Fruit fly (Drosophila melanogaster) whole organism, embryonic: ENCODE measurements around the gene Dyrk3.

Experiments
- ATbp ChIP-seq: fragments of 200-800 bp; sonication (Bioruptor generic); optimal IDR thresholded peaks from 2 replicates; lab custom pipeline; 2017; ENCODE audit warnings: missing biosample characterization, mild to moderate bottlenecking, missing genetic modification characterization, missing genetic modification reagents
- Adf1 ChIP-seq: fragments of 200-800 bp; sonication (Bioruptor generic); IDR thresholded peaks from 2 replicates; pipeline ENCODE4 v1.3.6; 2022; ENCODE audit warnings: missing biosample characterization, missing genetic modification characterization
- Bgb ChIP-seq: fragments of 200-800 bp; sonication (Bioruptor generic); IDR thresholded peaks from 2 replicates; pipeline ENCODE4 v1.3.6; 2022; ENCODE audit warnings: missing biosample characterization, missing genetic modification characterization; ENCODE audit not compliant: partially characterized antibody
- C15 ChIP-seq: fragments of 200-800 bp; sonication (Bioruptor generic); IDR thresholded peaks from 3 replicates; pipeline ENCODE4 v1.3.6; 2022; ENCODE audit warnings: missing biosample characterization, missing genetic modification characterization
- CG10654 ChIP-seq: fragments of 200-800 bp; sonication (Bioruptor generic); optimal IDR thresholded peaks from 2 replicates; lab custom pipeline; 2016; ENCODE audit warnings: missing biosample characterization, missing genetic modification characterization
- CG11398 ChIP-seq: fragments of 200-800 bp; sonication (Bioruptor generic); optimal IDR thresholded peaks from 2 replicates; lab custom pipeline; 2016; ENCODE audit warnings: missing biosample characterization, missing genetic modification characterization
- CG12299 ChIP-seq: fragments of 200-800 bp; sonication (Bioruptor generic); optimal IDR thresholded peaks from 2 replicates; lab custom pipeline; 2018; ENCODE audit warnings: missing biosample characterization, mild to moderate bottlenecking, missing genetic modification characterization
- CG15479 ChIP-seq: fragments of 200-800 bp; sonication (Bioruptor generic); optimal IDR thresholded peaks from 3 replicates; lab custom pipeline; 2019; ENCODE audit warnings: missing biosample characterization, mild to moderate bottlenecking, missing genetic modification characterization, moderate library complexity
- CG15514 ChIP-seq: fragments of 200-800 bp; sonication (Bioruptor generic); optimal IDR thresholded peaks from 3 replicates; lab custom pipeline; 2017; ENCODE audit warnings: missing biosample characterization, missing genetic modification characterization, mild to moderate bottlenecking, moderate library complexity, missing genetic modification reagents
- CG1603 ChIP-seq: fragments of 200-800 bp; sonication (Bioruptor generic); optimal IDR thresholded peaks from 2 replicates; lab custom pipeline; 2019; ENCODE audit warnings: missing biosample characterization, mild to moderate bottlenecking, missing genetic modification characterization, moderate library complexity
- CG18011 ChIP-seq: fragments of 200-800 bp; sonication (Bioruptor generic); optimal IDR thresholded peaks from 2 replicates; lab custom pipeline; 2017; ENCODE audit warnings: missing biosample characterization, missing genetic modification characterization, mild to moderate bottlenecking, moderate library complexity, missing genotype
- CG18262 ChIP-seq: fragments of 200-800 bp; optimal IDR thresholded peaks from 3 replicates; lab custom pipeline; 2019; ENCODE audit warnings: missing biosample characterization, mild to moderate bottlenecking, missing genetic modification characterization, moderate library complexity
- CG1832 ChIP-seq: fragments of 200-800 bp; sonication (Bioruptor generic); optimal IDR thresholded peaks from 2 replicates; lab custom pipeline; 2017; ENCODE audit warnings: missing biosample characterization, mild to moderate bottlenecking, missing genetic modification characterization, inconsistent platforms
- CG18764 ChIP-seq: fragments of 200-800 bp; sonication (Bioruptor generic); optimal IDR thresholded peaks from 3 replicates; lab custom pipeline; 2016; ENCODE audit warnings: missing biosample characterization, missing genetic modification characterization
- CG2116 ChIP-seq: fragments of 200-800 bp; sonication (Bioruptor generic); optimal IDR thresholded peaks from 3 replicates; lab custom pipeline; 2018; ENCODE audit warnings: missing biosample characterization, mild to moderate bottlenecking, missing genetic modification characterization
- CG2129 ChIP-seq: fragments of 200-800 bp; sonication (Bioruptor generic); IDR thresholded peaks from 2 replicates; pipeline ENCODE4 v1.3.6; 2022; ENCODE audit warnings: missing biosample characterization, missing genetic modification characterization; ENCODE audit not compliant: partially characterized antibody
- CG30020 ChIP-seq: fragments of 200-800 bp; optimal IDR thresholded peaks from 2 replicates; lab custom pipeline; 2019; ENCODE audit warnings: missing biosample characterization, mild to moderate bottlenecking, missing genetic modification characterization, moderate library complexity
- CG3726 ChIP-seq: fragments of 200-800 bp; sonication (Bioruptor generic); IDR thresholded peaks from 3 replicates; pipeline ENCODE4, ENCODE4 v1.3.6; 2022; ENCODE audit warnings: missing biosample characterization, missing genetic modification characterization
- CG6654 ChIP-seq: fragments of 200-800 bp; sonication (Bioruptor generic); optimal IDR thresholded peaks from 2 replicates; lab custom pipeline; 2017; ENCODE audit warnings: missing biosample characterization, mild to moderate bottlenecking, missing genetic modification characterization
- CG7271 ChIP-seq: fragments of 200-800 bp; sonication (Bioruptor generic); optimal IDR thresholded peaks from 2 replicates; lab custom pipeline; 2018; ENCODE audit warnings: missing biosample characterization, mild to moderate bottlenecking, missing genetic modification characterization, moderate library complexity
- CG7357 ChIP-seq: fragments of 200-800 bp; sonication (Bioruptor generic); IDR thresholded peaks from 3 replicates; pipeline ENCODE4 v1.3.6; 2022; ENCODE audit warnings: missing biosample characterization, missing genetic modification characterization
- CG7372 ChIP-seq: fragments of 200-800 bp; sonication (Bioruptor generic); IDR thresholded peaks from 2 replicates; pipeline ENCODE4 v1.3.6; 2022; ENCODE audit warnings: missing biosample characterization, missing genetic modification characterization
- CrebB ChIP-seq: fragments of 200-800 bp; sonication (Bioruptor generic); optimal IDR thresholded peaks from 3 replicates; lab custom pipeline; 2018; ENCODE audit warnings: missing biosample characterization, mild to moderate bottlenecking, missing genetic modification characterization
- Deaf1 ChIP-seq: fragments of 200-800 bp; optimal IDR thresholded peaks from 3 replicates; lab custom pipeline; 2019; ENCODE audit warnings: missing biosample characterization, mild to moderate bottlenecking, missing genetic modification characterization, moderate library complexity
- Drgx ChIP-seq: fragments of 200-800 bp; sonication (Bioruptor generic); IDR thresholded peaks from 2 replicates; pipeline ENCODE4 v1.3.6; 2022; ENCODE audit warnings: missing biosample characterization, missing genetic modification characterization
- HmgZ ChIP-seq: fragments of 200-800 bp; sonication (Bioruptor generic); optimal IDR thresholded peaks from 2 replicates; lab custom pipeline; 2018; ENCODE audit warnings: missing biosample characterization, mild to moderate bottlenecking, missing genetic modification characterization
- Hsf ChIP-seq: fragments of 200-800 bp; sonication (Bioruptor generic); optimal IDR thresholded peaks from 3 replicates; lab custom pipeline; 2016; ENCODE audit warnings: missing biosample characterization, missing genetic modification characterization
- Meics ChIP-seq: fragments of 200-800 bp; sonication (Bioruptor generic); optimal IDR thresholded peaks from 2 replicates; lab custom pipeline; 2017; ENCODE audit warnings: missing biosample characterization, mild to moderate bottlenecking, missing genetic modification characterization
- Mrtf ChIP-seq: fragments of 200-800 bp; sonication (Bioruptor generic); IDR thresholded peaks from 3 replicates; pipeline ENCODE4 v1.3.6; 2022; ENCODE audit warnings: missing biosample characterization, missing genetic modification characterization
- Pdp1 ChIP-seq, 2 experiments: fragments of 200-800 bp; sonication (Bioruptor generic); optimal IDR thresholded peaks; 3 replicates each; lab custom pipeline; 2016; ENCODE audit warnings: missing biosample characterization in 2 of 2, missing genetic modification characterization in 2 of 2, mild to moderate bottlenecking in 1 of 2, moderate library complexity in 1 of 2
- Scr ChIP-seq: fragments of 200-800 bp; sonication (Bioruptor generic); IDR thresholded peaks from 2 replicates; pipeline ENCODE4 v1.3.6; 2022; ENCODE audit warnings: missing biosample characterization, missing genetic modification characterization; ENCODE audit not compliant: partially characterized antibody
- aop ChIP-seq: fragments of 200-800 bp; sonication (Bioruptor generic); IDR thresholded peaks from 2 replicates; pipeline ENCODE4 v1.3.6; 2022; ENCODE audit warnings: missing biosample characterization, missing genetic modification characterization
- btn ChIP-seq: fragments of 200-800 bp; sonication (Bioruptor generic); optimal IDR thresholded peaks from 2 replicates; lab custom pipeline; 2016; ENCODE audit warnings: missing biosample characterization, missing genetic modification characterization
- chn ChIP-seq: fragments of 200-800 bp; sonication (Bioruptor generic); optimal IDR thresholded peaks from 2 replicates; lab custom pipeline; 2016; ENCODE audit warnings: missing biosample characterization, missing genetic modification characterization
- dimm ChIP-seq: fragments of 200-800 bp; sonication (Bioruptor generic); IDR thresholded peaks from 2 replicates; pipeline ENCODE4 v1.3.6; 2022; ENCODE audit warnings: missing biosample characterization, missing genetic modification characterization
- disco-r ChIP-seq: fragments of 200-800 bp; sonication (Bioruptor generic); optimal IDR thresholded peaks from 2 replicates; lab custom pipeline; 2016; ENCODE audit warnings: missing biosample characterization, missing genetic modification characterization
- fd3F ChIP-seq: fragments of 200-800 bp; sonication (Bioruptor generic); optimal IDR thresholded peaks from 2 replicates; lab custom pipeline; 2018; ENCODE audit warnings: missing biosample characterization, mild to moderate bottlenecking, missing genetic modification characterization, moderate library complexity
- gcm2 ChIP-seq: fragments of 200-800 bp; sonication (Bioruptor generic); optimal IDR thresholded peaks from 2 replicates; lab custom pipeline; 2016; ENCODE audit warnings: missing biosample characterization, missing genetic modification characterization
- gem ChIP-seq: fragments of 200-800 bp; sonication (Bioruptor generic); optimal IDR thresholded peaks from 2 replicates; lab custom pipeline; 2019; ENCODE audit warnings: missing biosample characterization, mild to moderate bottlenecking, missing genetic modification characterization, moderate library complexity
- her ChIP-seq: fragments of 200-800 bp; sonication (Bioruptor generic); optimal IDR thresholded peaks from 2 replicates; lab custom pipeline; 2016; ENCODE audit warnings: missing biosample characterization, missing genetic modification characterization
- ken ChIP-seq: fragments of 200-800 bp; sonication (Bioruptor generic); IDR thresholded peaks from 3 replicates; pipeline ENCODE4 v1.3.6; 2022; ENCODE audit warnings: missing biosample characterization, missing genetic modification characterization
- lbe ChIP-seq: fragments of 200-800 bp; sonication (Bioruptor generic); optimal IDR thresholded peaks from 2 replicates; lab custom pipeline; 2016; ENCODE audit warnings: missing biosample characterization, mild to moderate bottlenecking, missing genetic modification characterization
- mirr ChIP-seq: fragments of 200-800 bp; sonication (Bioruptor generic); optimal IDR thresholded peaks from 3 replicates; lab custom pipeline; 2018; ENCODE audit warnings: missing biosample characterization, mild to moderate bottlenecking, missing genetic modification characterization
- nom ChIP-seq: fragments of 200-800 bp; sonication (Bioruptor generic); optimal IDR thresholded peaks from 2 replicates; lab custom pipeline; 2017; ENCODE audit warnings: missing biosample characterization, missing genetic modification characterization, mild to moderate bottlenecking, moderate library complexity, missing genetic modification reagents
- pros ChIP-seq: fragments of 200-800 bp; sonication (Bioruptor generic); optimal IDR thresholded peaks from 3 replicates; lab custom pipeline; 2019; ENCODE audit warnings: missing biosample characterization, mild to moderate bottlenecking, missing genetic modification characterization, moderate library complexity
- sc ChIP-seq, 3 experiments: fragments of >200 bp in 2 of 3; fragments of 200-800 bp in 1 of 3; sonication (Bioruptor generic) in 1 of 3; optimal IDR thresholded peaks; 2 replicates in 2 of 3; 3 replicates in 1 of 3; lab custom pipeline; 2017; ENCODE audit warnings: mild to moderate bottlenecking in 1 of 3, missing biosample characterization in 1 of 3, missing genetic modification characterization in 1 of 3, missing genetic modification reagents in 1 of 3
- stwl ChIP-seq: fragments of 200-800 bp; sonication (Bioruptor generic); optimal IDR thresholded peaks from 3 replicates; lab custom pipeline; 2018; ENCODE audit warnings: missing biosample characterization, mild to moderate bottlenecking, missing genetic modification characterization, moderate library complexity
- twi ChIP-seq: fragments of 200-800 bp; optimal IDR thresholded peaks from 2 replicates; lab custom pipeline; 2019; ENCODE audit warnings: missing biosample characterization, mild to moderate bottlenecking, missing genetic modification characterization, moderate library complexity
- usp ChIP-seq: fragments of >200 bp; optimal IDR thresholded peaks from 2 replicates; lab custom pipeline; 2017; ENCODE audit warnings: missing biosample characterization, missing genetic modification characterization
- wor ChIP-seq: fragments of 200-800 bp; sonication (Bioruptor generic); IDR thresholded peaks from 2 replicates; pipeline ENCODE4 v1.3.6; 2022; ENCODE audit warnings: missing biosample characterization, missing genetic modification characterization
- zfh2 ChIP-seq: fragments of 200-800 bp; sonication (Bioruptor generic); optimal IDR thresholded peaks from 2 replicates; lab custom pipeline; 2016; ENCODE audit warnings: missing biosample characterization, missing genetic modification characterization

The Dyrk3 gene

DNA sequence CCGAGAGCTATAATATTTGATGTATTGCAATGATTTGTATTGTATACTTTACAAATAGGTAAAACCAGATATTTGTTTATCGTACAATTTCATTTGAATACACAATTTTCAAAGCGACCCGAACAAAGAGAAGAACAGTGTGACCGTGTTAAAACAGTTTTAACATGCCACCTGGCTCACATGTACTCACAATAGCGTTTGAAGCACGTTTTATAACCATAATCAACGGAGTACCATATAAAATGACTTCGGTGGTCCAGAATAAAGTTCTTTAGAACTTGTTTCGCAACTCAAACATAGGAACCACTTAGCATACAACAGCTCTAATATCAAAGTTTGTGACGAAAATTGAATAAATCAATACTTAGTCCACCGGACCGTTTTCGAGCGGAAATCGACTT is at the start of gene Dyrk3, which contains the start of gene Cadps (continued):
- TF ChIP-seq CG18262 (tag; lab: Kevin White, UChicago) = no peak
- no peak for TF ChIP-seq CG18764
- peak; percentile 30 for TF ChIP-seq nom (GFP tag; lab: Kevin White, UChicago)
- peak; percentile 65 for TF ChIP-seq CG15479 (GFP tag; lab: Kevin White, UChicago)
- TF ChIP-seq CrebB = no peak
- TF ChIP-seq zfh2 (GFP tag; lab: Kevin White, UChicago) = peak; percentile 28
- TF ChIP-seq btn (GFP tag; lab: Kevin White, UChicago) = no peak
- no peak; the same call in 1 of the 3 replicates for TF ChIP-seq CG7357 (GFP tag; lab: Robert Waterston, UW)
- TF ChIP-seq CG10654 (GFP tag; lab: Kevin White, UChicago) = no peak
- TF ChIP-seq Scr (GFP tag; lab: Robert Waterston, UW) = 0 out of 2 replicates have a peak, but pooled peaks have one; percentile 29
- TF ChIP-seq gcm2 (GFP tag; lab: Kevin White, UChicago) = no peak
- TF ChIP-seq CG18011 (GFP tag; lab: Kevin White, UChicago) = no peak
- TF ChIP-seq wor (GFP tag; lab: Robert Waterston, UW) = no peak
- TF ChIP-seq HmgZ (tag; lab: Kevin White, UChicago) = peak; percentile 35
- peak; percentile 99 for TF ChIP-seq CG30020 (tag; lab: Kevin White, UChicago)
- peak; percentile 16 for TF ChIP-seq stwl
- no peak for TF ChIP-seq CG7372 (GFP tag; lab: Robert Waterston, UW)
- TF ChIP-seq fd3F (GFP tag; lab: Kevin White, UChicago) = no peak
- TF ChIP-seq CG1603 (tag; lab: Kevin White, UChicago) = peak; percentile 97
- TF ChIP-seq her = peak; percentile 98
- peak; percentile 40 for TF ChIP-seq CG2116 (GFP tag; lab: Kevin White, UChicago)
- TF ChIP-seq CG11398 (GFP tag; lab: Kevin White, UChicago) = no peak
- TF ChIP-seq CG15514 (GFP tag; lab: Kevin White, UChicago) = peak; percentile 95
- no peak for TF ChIP-seq Deaf1 (tag; lab: Kevin White, UChicago)
- TF ChIP-seq Adf1 (GFP tag; lab: Robert Waterston, UW) = no peak
- no peak for TF ChIP-seq Bgb
- TF ChIP-seq aop (GFP tag; lab: Robert Waterston, UW) = no peak
- TF ChIP-seq pros = no peak
- no peak for TF ChIP-seq sc (optimal IDR thresholded peaks at IDR 0.05; lab: Kevin White, UChicago)
- no peak for TF ChIP-seq sc (GFP tag; optimal IDR thresholded peaks at IDR 0.05; lab: Kevin White, UChicago)
- no peak for TF ChIP-seq dimm (GFP tag; lab: Robert Waterston, UW)
- TF ChIP-seq Meics = no peak
- TF ChIP-seq gem = peak; percentile 27
- TF ChIP-seq ATbp (GFP tag; lab: Kevin White, UChicago) = no peak
- TF ChIP-seq C15 = no peak
- no peak for TF ChIP-seq twi (tag; lab: Kevin White, UChicago)
- TF ChIP-seq usp (GFP tag; lab: Kevin White, UChicago) = no peak
- no peak for TF ChIP-seq CG12299 (tag; lab: Kevin White, UChicago)
- TF ChIP-seq Pdp1 (GFP tag; optimal IDR thresholded peaks at IDR 0.05; lab: Kevin White, UChicago) = peak in 1 of 2 experiments; percentile 39
- no peak for TF ChIP-seq CG6654 (GFP tag; lab: Kevin White, UChicago)
- TF ChIP-seq Hsf (GFP tag; lab: Kevin White, UChicago) = no peak
- TF ChIP-seq Drgx = no peak
- TF ChIP-seq ken = no peak
- TF ChIP-seq CG7271 (tag; lab: Kevin White, UChicago) = no peak
- TF ChIP-seq lbe (GFP tag; lab: Kevin White, UChicago) = no peak
- no peak for TF ChIP-seq Mrtf (GFP tag; lab: Robert Waterston, UW)
- no peak for TF ChIP-seq disco-r
- no peak for TF ChIP-seq CG3726 (GFP tag; lab: Robert Waterston, UW)
- no peak for TF ChIP-seq CG1832 (GFP tag; lab: Kevin White, UChicago)
- TF ChIP-seq mirr (GFP tag; lab: Kevin White, UChicago) = no peak
- no peak for TF ChIP-seq chn
- TF ChIP-seq CG2129 = no peak
